Worm (Caenorhabditis elegans): Measurements from ENCODE around the gene T19D12.6.

ce11 chrII:6658766-6659165 is 15.8 kb upstream of the T19D12.6 start, which contains the start of gene T19D12.10:
- TF ChIP-seq snpc-4 (tag; optimal IDR thresholded peaks at IDR 0.05) (no peak), nhr-28 (tag; optimal IDR thresholded peaks at IDR 0.05) (no peak), mep-1 (tag; optimal IDR thresholded peaks at IDR 0.05) (no peak), mls-2 (tag; optimal IDR thresholded peaks at IDR 0.05) (no peak), zip-8 (tag; optimal IDR thresholded peaks at IDR 0.05) (no peak), nhr-12 (tag; optimal IDR thresholded peaks at IDR 0.05) (no peak), elt-3 (tag; optimal IDR thresholded peaks at IDR 0.05) (no peak), nhr-76 (tag; optimal IDR thresholded peaks at IDR 0.05) (no peak), mab-5 (tag; optimal IDR thresholded peaks at IDR 0.05) (no peak), drap-1 (GFP tag; optimal IDR thresholded peaks at IDR 0.05) (no peak), lsy-2 (tag; optimal IDR thresholded peaks at IDR 0.05) (no peak)

Measured in whole organism, mixed stage, embryonic.